Fruit fly (Drosophila melanogaster) S2 (cell line): ENCODE data around the gene CG34165.

Source experiments
- CG8478 ChIP-seq: fragments of >200 bp; optimal IDR thresholded peaks from 2 replicates; lab custom pipeline; 2018
- CTCF ChIP-seq, 2 experiments: fragments of >200 bp; optimal IDR thresholded peaks; 2 replicates each; lab custom pipeline; 2018

DNA sequence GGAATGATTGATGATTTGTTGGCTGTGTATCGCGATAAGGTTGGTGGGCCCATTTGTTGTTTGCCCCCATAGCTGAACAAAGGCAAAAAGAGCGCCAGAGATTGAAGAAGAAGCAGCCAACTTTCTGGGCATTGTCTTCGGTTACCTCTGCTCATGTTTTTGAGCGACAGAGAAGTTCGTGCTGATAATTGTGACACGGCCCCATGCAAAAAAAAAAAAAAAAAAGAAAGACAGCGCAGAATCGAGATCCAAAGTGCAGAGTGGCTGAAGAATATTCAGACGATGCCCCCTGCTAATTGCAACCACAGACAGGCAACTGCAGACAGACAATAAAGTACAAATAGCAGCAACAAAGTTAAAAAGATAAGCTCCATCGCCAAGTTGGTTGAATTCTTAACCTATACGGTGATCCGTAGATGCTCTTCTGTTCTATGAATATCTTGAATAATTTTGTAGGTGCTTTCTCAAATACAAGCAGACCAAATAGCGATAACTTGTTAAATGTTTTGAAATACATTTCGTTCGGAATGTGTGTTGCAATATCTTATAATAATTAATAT is 31.1 kb upstream of the CG34165 start:
- TF ChIP-seq CG8478 (lab: Kevin White, UChicago), result no peak
- TF ChIP-seq CTCF (optimal IDR thresholded peaks at IDR 0.05; lab: Kevin White, UChicago), result no peak
